Worm (Caenorhabditis elegans): ENCODE results near the gene C45G9.14.

- no peak for TF ChIP-seq ceh-36 (tag; optimal IDR thresholded peaks at IDR 0.05)
- TF ChIP-seq ama-1 (optimal IDR thresholded peaks at IDR 0.05), result no peak
- TF ChIP-seq pes-1 (GFP tag; IDR thresholded peaks at IDR 0.05), result no peak
- TF ChIP-seq scrt-1 (GFP tag; IDR thresholded peaks at IDR 0.05), result no peak
- TF ChIP-seq aly-1 (tag; optimal IDR thresholded peaks at IDR 0.05), result no peak
- TF ChIP-seq sea-1 (GFP tag; conservative IDR thresholded peaks at IDR 0.05), result no peak
Measured at ce11 chrIII:5068675-5069233, 23.9 kb downstream of the C45G9.14 start, which contains the start of the genes C45G9.11 and C45G9.2.

Measured in whole organism, early embryonic.